Worm (Caenorhabditis elegans): ENCODE measurements around the gene exos-8.
A peak's percentile ranks its signal among the peaks of the same experiment; 100 is the strongest.
"Not testable (repeated sequence)": the region's sequence is repeated elsewhere in the genome, so short reads cannot be mapped to it uniquely, and the experiment has no call there.

The exos-8 gene

ce11 chrII:6768014-6768413 lies 26.5 kb downstream of the exos-8 start, which contains the start of gene F41G3.18:
TSS of gene F41G3.18 (plus strand) at chrII:6768314.
- TF ChIP-seq lag-1 (GFP tag; IDR thresholded peaks at IDR 0.05): no peak
- TF ChIP-seq nhr-80 (tag; optimal IDR thresholded peaks at IDR 0.05): peak; percentile 51

ce11 chrII:6770030-6770429 lies 28.5 kb downstream of the exos-8 start:
- no peak for TF ChIP-seq ccch-3 (GFP tag; optimal IDR thresholded peaks at IDR 0.05)
- TF ChIP-seq nhr-179 (tag; optimal IDR thresholded peaks at IDR 0.05): no peak
- no peak for TF ChIP-seq sdz-38 (tag; optimal IDR thresholded peaks at IDR 0.05)
- TF ChIP-seq hmg-20 (GFP tag; IDR thresholded peaks at IDR 0.05): no peak
- TF ChIP-seq F52B5.7 (tag; optimal IDR thresholded peaks at IDR 0.05): no peak
- TF ChIP-seq ztf-3 (GFP tag; optimal IDR thresholded peaks at IDR 0.05): no peak
- no peak for TF ChIP-seq ceh-91 (GFP tag; IDR thresholded peaks at IDR 0.05)
- no peak for TF ChIP-seq xnd-1 (tag; optimal IDR thresholded peaks at IDR 0.05)
- no peak for TF ChIP-seq ceh-79 (tag; optimal IDR thresholded peaks at IDR 0.05)
- TF ChIP-seq B0035.1 (tag; optimal IDR thresholded peaks at IDR 0.05): no peak
- TF ChIP-seq B0261.1 (tag; optimal IDR thresholded peaks at IDR 0.05): no peak

DNA sequence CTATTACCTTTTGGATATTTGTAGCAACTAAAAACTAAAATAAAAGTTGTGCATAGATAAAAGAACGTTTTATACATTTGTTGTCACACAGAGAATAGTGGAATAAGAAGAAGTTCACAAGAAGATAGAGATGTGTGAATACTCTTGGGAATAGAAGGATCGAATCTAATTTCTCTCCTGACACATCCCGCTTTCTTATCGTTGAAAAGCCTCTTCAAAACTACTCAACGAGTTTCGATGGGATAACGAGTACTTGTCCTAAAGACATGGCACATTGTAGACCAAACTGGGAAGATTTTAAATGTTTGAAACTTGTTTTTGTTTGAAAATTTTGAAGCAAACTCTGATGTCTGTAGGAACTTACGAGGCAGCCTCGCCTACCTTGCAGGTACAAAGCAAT lies 31.0 kb downstream of the exos-8 start:
- TF ChIP-seq bed-1 (GFP tag; IDR thresholded peaks at IDR 0.05) (no peak), ztf-22 (GFP tag; optimal IDR thresholded peaks at IDR 0.05) (no peak), ceh-27 (GFP tag; optimal IDR thresholded peaks at IDR 0.05) (peak; percentile 50)

DNA sequence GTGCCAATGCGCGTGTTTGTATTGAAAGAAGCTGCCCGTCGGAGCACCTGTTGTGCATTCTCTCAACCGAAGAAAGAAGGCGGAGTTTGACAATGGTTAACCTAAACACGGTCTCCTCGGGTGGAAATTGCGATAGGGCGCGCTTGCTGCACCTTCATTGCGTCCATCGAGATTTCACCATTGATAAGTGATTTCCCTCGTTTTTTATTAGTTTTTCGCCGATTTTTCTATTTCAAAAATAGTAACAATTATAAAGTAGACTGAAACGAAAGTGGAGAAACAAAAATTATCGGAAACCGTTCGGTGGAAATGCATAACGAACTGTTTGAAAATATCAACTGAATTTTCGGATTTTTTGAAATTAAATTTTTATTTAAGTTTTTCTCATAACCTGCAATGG lies 33.6 kb downstream of the exos-8 start, which contains the start of gene agr-1:
Gene agr-1 (minus strand): TSS at position 101 of the 400 bp plus-strand sequence.
- TF ChIP-seq atf-7 (tag; optimal IDR thresholded peaks at IDR 0.05); B0019.2 (GFP tag; conservative IDR thresholded peaks at IDR 0.05); nfya-1 (tag; optimal IDR thresholded peaks at IDR 0.05; ENCODE audit: borderline replicate concordance, insufficient read depth): not testable (repeated sequence)

- TF ChIP-seq hrde-1 (tag; optimal IDR thresholded peaks at IDR 0.05; ENCODE audit: borderline replicate concordance): no peak
- no peak for TF ChIP-seq Y53F4B.3 (GFP tag; IDR thresholded peaks at IDR 0.05)
- TF ChIP-seq ceh-79 (tag; optimal IDR thresholded peaks at IDR 0.05): no peak
- TF ChIP-seq ets-4 (GFP tag; optimal IDR thresholded peaks at IDR 0.05): no peak
- peak; percentile 50; the same call in 1 of the 2 replicates for TF ChIP-seq pbrm-1 (GFP tag; IDR thresholded peaks at IDR 0.05)
- no peak for TF ChIP-seq repo-1 (tag; optimal IDR thresholded peaks at IDR 0.05)
- TF ChIP-seq lin-40 (tag; optimal IDR thresholded peaks at IDR 0.05): peak; percentile 59
- peak; percentile 35; the same call in 1 of the 2 replicates for TF ChIP-seq nfyb-1 (GFP tag; IDR thresholded peaks at IDR 0.05)
- no peak for TF ChIP-seq hlh-12 (tag; optimal IDR thresholded peaks at IDR 0.05)
- no peak for TF ChIP-seq nhr-80 (tag; optimal IDR thresholded peaks at IDR 0.05)
- TF ChIP-seq rcor-1 (GFP tag; IDR thresholded peaks at IDR 0.05): no peak
- TF ChIP-seq egl-18 (GFP tag; IDR thresholded peaks at IDR 0.05): no peak
- TF ChIP-seq mes-4 (tag; optimal IDR thresholded peaks at IDR 0.05): no peak
- peak; percentile 24; the same call in 1 of the 2 replicates for TF ChIP-seq hmg-1.2 (GFP tag; IDR thresholded peaks at IDR 0.05)
- no peak for TF ChIP-seq madf-10 (tag; optimal IDR thresholded peaks at IDR 0.05)
- no peak for TF ChIP-seq F23B12.7 (tag; optimal IDR thresholded peaks at IDR 0.05; ENCODE audit: insufficient read depth)
- TF ChIP-seq ekl-4 (GFP tag; IDR thresholded peaks at IDR 0.05): no peak
- TF ChIP-seq cebp-1 (GFP tag; IDR thresholded peaks at IDR 0.05): no peak
- TF ChIP-seq cebp-1 (tag; optimal IDR thresholded peaks at IDR 0.05): no peak
- peak in 1 of 2 experiments; percentile 58 for TF ChIP-seq let-607 (tag; optimal IDR thresholded peaks at IDR 0.05)
- TF ChIP-seq rec-8 (tag; optimal IDR thresholded peaks at IDR 0.05): no peak
- peak; percentile 78 for TF ChIP-seq lin-54 (GFP tag; optimal IDR thresholded peaks at IDR 0.05)
- no peak for TF ChIP-seq lag-1 (GFP tag; IDR thresholded peaks at IDR 0.05)
- TF ChIP-seq tbp1 (GFP tag; optimal IDR thresholded peaks at IDR 0.05): peak; percentile 22
- peak; percentile 50 for TF ChIP-seq madf-8 (GFP tag; conservative IDR thresholded peaks at IDR 0.05)
Measured at ce11 chrII:6776418-6777034, 35.0 kb downstream of the exos-8 start, which contains the start of gene ssup-72. TSS of gene ssup-72 (plus strand) at chrII:6776598.
